Worm (Caenorhabditis elegans): ENCODE measurements around the gene clk-1.

ce11 chrIII:5228839-5229238, 48.9 kb upstream of the clk-1 start:
- TF ChIP-seq nfya-1 (tag; optimal IDR thresholded peaks at IDR 0.05) = no peak
- TF ChIP-seq ama-1 (optimal IDR thresholded peaks at IDR 0.05) = no peak
- TF ChIP-seq pha-4 (tag; optimal IDR thresholded peaks at IDR 0.05) = no peak
- TF ChIP-seq fkh-10 (GFP tag; optimal IDR thresholded peaks at IDR 0.05) = no peak
- TF ChIP-seq pha-2 (tag; optimal IDR thresholded peaks at IDR 0.05) = no peak
- TF ChIP-seq hlh-30 (tag; optimal IDR thresholded peaks at IDR 0.05; ENCODE audit: insufficient read depth) = no peak
- TF ChIP-seq unc-55 (GFP tag; optimal IDR thresholded peaks at IDR 0.05) = no peak
- TF ChIP-seq ets-4 (tag; optimal IDR thresholded peaks at IDR 0.05) = no peak
- TF ChIP-seq ahr-1 (tag; optimal IDR thresholded peaks at IDR 0.05) = no peak
- TF ChIP-seq ceh-30 (tag; optimal IDR thresholded peaks at IDR 0.05) = no peak
